Fruit fly (Drosophila melanogaster) whole organism, wandering third instar larva: Measurements from ENCODE around the gene CG42304.
A peak's percentile ranks its signal among the peaks of the same experiment; 100 is the strongest.

Experiments
- Abd-B ChIP-seq: fragments of >200 bp; optimal IDR thresholded peaks from 2 replicates; lab custom pipeline; 2017; ENCODE audit warnings: missing biosample characterization, missing genetic modification characterization
- CG32264 ChIP-seq: fragments of 200-800 bp; sonication (Bioruptor generic); optimal IDR thresholded peaks from 2 replicates; lab custom pipeline; 2016; ENCODE audit warnings: missing biosample characterization, missing genetic modification characterization
- CG9705 ChIP-seq: fragments of 200-800 bp; sonication (Bioruptor generic); optimal IDR thresholded peaks from 2 replicates; lab custom pipeline; 2018; ENCODE audit warnings: missing biosample characterization, mild to moderate bottlenecking, missing genetic modification characterization
- CrebA ChIP-seq: fragments of 200-800 bp; sonication (Bioruptor generic); optimal IDR thresholded peaks from 2 replicates; lab custom pipeline; 2016; ENCODE audit warnings: missing biosample characterization, mild to moderate bottlenecking, missing genetic modification characterization, borderline replicate concordance
- Dfd ChIP-seq: fragments of >200 bp; optimal IDR thresholded peaks from 2 replicates; lab custom pipeline; 2017; ENCODE audit warnings: missing biosample characterization, missing genetic modification characterization
- Dif ChIP-seq: fragments of 200-275, 200-300 bp; sonication (Bioruptor generic); optimal IDR thresholded peaks from 2 replicates; lab custom pipeline; 2018; ENCODE audit warnings: missing biosample characterization, missing genetic modification characterization; ENCODE audit not compliant: partially characterized antibody
- GATAd ChIP-seq: sonication (Bioruptor generic); optimal IDR thresholded peaks from 2 replicates; lab custom pipeline; 2016; ENCODE audit warnings: missing biosample characterization, missing genetic modification characterization
- HLH106 ChIP-seq: fragments of 200-800 bp; optimal IDR thresholded peaks from 3 replicates; lab custom pipeline; 2019; ENCODE audit warnings: missing biosample characterization, mild to moderate bottlenecking, missing genetic modification characterization, moderate library complexity
- Hnf4 ChIP-seq: fragments of 200-800 bp; sonication (Bioruptor generic); optimal IDR thresholded peaks from 2 replicates; lab custom pipeline; 2016; ENCODE audit warnings: missing biosample characterization, mild to moderate bottlenecking, missing genetic modification characterization
- Hr78 ChIP-seq: fragments of >200 bp; optimal IDR thresholded peaks from 2 replicates; lab custom pipeline; 2017; ENCODE audit warnings: missing biosample characterization, missing genetic modification characterization
- Hr83 ChIP-seq: fragments of 200-300 bp; sonication (Bioruptor generic); optimal IDR thresholded peaks from 2 replicates; lab custom pipeline; 2016; ENCODE audit warnings: missing biosample characterization, mild to moderate bottlenecking, missing genetic modification characterization, moderate library complexity; ENCODE audit not compliant: poor library complexity, severe bottlenecking
- Jra ChIP-seq: sonication (Bioruptor generic); optimal IDR thresholded peaks from 2 replicates; lab custom pipeline; 2016; ENCODE audit warnings: missing biosample characterization, missing genetic modification characterization
- Mio ChIP-seq: sonication (Bioruptor generic); optimal IDR thresholded peaks from 2 replicates; lab custom pipeline; 2016; ENCODE audit warnings: missing biosample characterization, missing genetic modification characterization
- Myc ChIP-seq: fragments of >200 bp; optimal IDR thresholded peaks from 2 replicates; lab custom pipeline; 2017
- N ChIP-seq: fragments of >200 bp; optimal IDR thresholded peaks from 2 replicates; lab custom pipeline; 2018; ENCODE audit warnings: missing biosample characterization, missing external identifiers, missing genetic modification characterization
- OdsH ChIP-seq: fragments of 200-800 bp; sonication (Bioruptor generic); optimal IDR thresholded peaks from 2 replicates; lab custom pipeline; 2016; ENCODE audit warnings: missing biosample characterization, mild to moderate bottlenecking, missing genetic modification characterization
- Rel ChIP-seq, 2 experiments: fragments of 200-800 bp; sonication (Bioruptor generic) in 1 of 2; optimal IDR thresholded peaks; 2 replicates in 1 of 2; 3 replicates in 1 of 2; lab custom pipeline; 2016 to 2019; ENCODE audit warnings: mild to moderate bottlenecking in 2 of 2, missing biosample characterization in 2 of 2, missing genetic modification characterization in 2 of 2, moderate library complexity in 1 of 2
- Sp1 ChIP-seq: fragments of 200-800 bp; sonication (Bioruptor generic); optimal IDR thresholded peaks from 3 replicates; lab custom pipeline; 2019; ENCODE audit warnings: missing biosample characterization, mild to moderate bottlenecking, missing genetic modification characterization, moderate library complexity
- Vsx2 ChIP-seq: fragments of 200-300, 225-300 bp; sonication (Bioruptor generic); optimal IDR thresholded peaks from 2 replicates; lab custom pipeline; 2018; ENCODE audit warnings: missing biosample characterization, missing genetic modification characterization; ENCODE audit not compliant: partially characterized antibody
- br ChIP-seq: fragments of 200-800 bp; sonication (Bioruptor generic); optimal IDR thresholded peaks from 2 replicates; lab custom pipeline; 2016; ENCODE audit warnings: missing biosample characterization, missing genetic modification characterization
- brk ChIP-seq: fragments of 200-800 bp; sonication (Bioruptor generic); optimal IDR thresholded peaks from 2 replicates; lab custom pipeline; 2016; ENCODE audit warnings: missing biosample characterization, mild to moderate bottlenecking, missing genetic modification characterization
- dl ChIP-seq, 2 experiments: fragments of 175-275, 200-275 bp in 1 of 2; fragments of 200-275 bp in 1 of 2; sonication (Bioruptor generic); optimal IDR thresholded peaks; lab custom pipeline; 2018; ENCODE audit warnings: mild to moderate bottlenecking in 2 of 2, missing biosample characterization in 2 of 2, missing genetic modification characterization in 2 of 2, moderate library complexity in 2 of 2; ENCODE audit not compliant: partially characterized antibody in 2 of 2, insufficient read depth in 1 of 2
- dmrt93B ChIP-seq: fragments of 200-800 bp; sonication (Bioruptor generic); optimal IDR thresholded peaks from 2 replicates; lab custom pipeline; 2018; ENCODE audit warnings: missing biosample characterization, mild to moderate bottlenecking, missing genetic modification characterization
- dsf ChIP-seq: sonication (Bioruptor generic); optimal IDR thresholded peaks from 2 replicates; lab custom pipeline; 2016; ENCODE audit warnings: missing biosample characterization, missing genetic modification characterization, borderline replicate concordance
- ey ChIP-seq: fragments of 200-800 bp; sonication (Bioruptor generic); optimal IDR thresholded peaks from 2 replicates; lab custom pipeline; 2016; ENCODE audit warnings: missing biosample characterization, missing genetic modification characterization
- foxo ChIP-seq, 2 experiments: fragments of 200-800 bp; sonication (Bioruptor generic); optimal IDR thresholded peaks; 2 replicates in 1 of 2; 3 replicates in 1 of 2; lab custom pipeline; 2016 to 2017; ENCODE audit warnings: missing biosample characterization in 2 of 2, missing genetic modification characterization in 2 of 2
- fru ChIP-seq: fragments of 200-800 bp; sonication (Bioruptor generic); optimal IDR thresholded peaks from 3 replicates; lab custom pipeline; 2016; ENCODE audit warnings: missing biosample characterization, mild to moderate bottlenecking, missing genetic modification characterization
- h ChIP-seq: fragments of 200-800 bp; sonication (Bioruptor generic); optimal IDR thresholded peaks from 3 replicates; lab custom pipeline; 2016; ENCODE audit warnings: missing biosample characterization, mild to moderate bottlenecking, missing genetic modification characterization
- jim ChIP-seq: fragments of 175-275, 200-325 bp; sonication (Bioruptor generic); optimal IDR thresholded peaks from 2 replicates; lab custom pipeline; 2016; ENCODE audit warnings: missing biosample characterization, mild to moderate bottlenecking, missing genetic modification characterization
- lola ChIP-seq: fragments of >200 bp; optimal IDR thresholded peaks from 2 replicates; lab custom pipeline; 2017; ENCODE audit warnings: missing biosample characterization, missing genetic modification characterization
- pan ChIP-seq: fragments of >200 bp; optimal IDR thresholded peaks from 2 replicates; lab custom pipeline; 2017
- psq ChIP-seq: fragments of 200-800 bp; sonication (Bioruptor generic); optimal IDR thresholded peaks from 3 replicates; lab custom pipeline; 2017; ENCODE audit warnings: missing biosample characterization, mild to moderate bottlenecking, missing genetic modification characterization, moderate library complexity
- rgr ChIP-seq: fragments of 200-800 bp; sonication (Bioruptor generic); optimal IDR thresholded peaks from 3 replicates; lab custom pipeline; 2016; ENCODE audit warnings: missing biosample characterization, mild to moderate bottlenecking, missing genetic modification characterization
- sage ChIP-seq: fragments of 200-800 bp; sonication (Bioruptor generic); optimal IDR thresholded peaks from 2 replicates; lab custom pipeline; 2016; ENCODE audit warnings: missing biosample characterization, mild to moderate bottlenecking, missing genetic modification characterization
- sv ChIP-seq: fragments of 200-800 bp; sonication (Bioruptor generic); optimal IDR thresholded peaks from 3 replicates; lab custom pipeline; 2016; ENCODE audit warnings: missing biosample characterization, missing genetic modification characterization
- tai ChIP-seq: sonication (Bioruptor generic); optimal IDR thresholded peaks from 2 replicates; lab custom pipeline; 2016; ENCODE audit warnings: missing biosample characterization, missing genetic modification characterization
- usp ChIP-seq: fragments of >200 bp; optimal IDR thresholded peaks from 2 replicates; lab custom pipeline; 2017; ENCODE audit warnings: missing biosample characterization, missing genetic modification characterization
- woc ChIP-seq: sonication (Bioruptor generic); optimal IDR thresholded peaks from 2 replicates; lab custom pipeline; 2016; ENCODE audit warnings: missing biosample characterization, mild to moderate bottlenecking, missing genetic modification characterization

The CG42304 gene

DNA sequence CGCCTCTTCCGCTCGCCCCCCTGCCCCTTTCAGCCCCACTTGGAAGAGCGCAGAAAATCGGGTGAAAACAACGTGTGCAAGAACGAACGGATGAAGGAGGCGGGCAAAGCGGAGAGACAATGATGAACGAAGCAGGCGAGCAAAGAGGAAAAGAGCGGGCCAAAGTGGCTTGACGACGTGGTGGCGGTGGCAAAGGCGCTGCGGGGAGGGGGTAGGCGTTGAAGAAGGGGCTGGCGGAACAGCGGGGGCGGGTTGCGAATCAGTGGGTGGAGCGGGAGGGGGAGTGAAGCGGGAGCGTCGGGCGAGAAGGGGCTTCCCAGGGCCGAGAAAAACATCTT, 19.2 kb upstream of the CG42304 start:
- TF ChIP-seq psq (GFP tag; lab: Kevin White, UChicago) (peak; percentile 100), pan (lab: Kevin White, UChicago) (no peak), Hnf4 (GFP tag; lab: Kevin White, UChicago) (no peak), dmrt93B (GFP tag; lab: Kevin White, UChicago) (no peak), Dfd (GFP tag; lab: Kevin White, UChicago) (no peak), h (GFP tag; lab: Kevin White, UChicago) (peak; percentile 27), N (no peak), HLH106 (tag; lab: Kevin White, UChicago) (no peak), brk (GFP tag; lab: Kevin White, UChicago) (no peak), Rel (GFP tag; optimal IDR thresholded peaks at IDR 0.05; lab: Kevin White, UChicago) (no peak), Rel (tag; optimal IDR thresholded peaks at IDR 0.05; lab: Kevin White, UChicago) (peak; percentile 99), CrebA (GFP tag; lab: Kevin White, UChicago) (no peak), Myc (lab: Kevin White, UChicago) (no peak), dl (GFP tag; optimal IDR thresholded peaks at IDR 0.05; lab: Kevin White, UChicago; ENCODE audit: insufficient read depth in 1 of 2, partially characterized antibody in 2 of 2) (peak in 1 of 2 experiments; percentile 19)

DNA sequence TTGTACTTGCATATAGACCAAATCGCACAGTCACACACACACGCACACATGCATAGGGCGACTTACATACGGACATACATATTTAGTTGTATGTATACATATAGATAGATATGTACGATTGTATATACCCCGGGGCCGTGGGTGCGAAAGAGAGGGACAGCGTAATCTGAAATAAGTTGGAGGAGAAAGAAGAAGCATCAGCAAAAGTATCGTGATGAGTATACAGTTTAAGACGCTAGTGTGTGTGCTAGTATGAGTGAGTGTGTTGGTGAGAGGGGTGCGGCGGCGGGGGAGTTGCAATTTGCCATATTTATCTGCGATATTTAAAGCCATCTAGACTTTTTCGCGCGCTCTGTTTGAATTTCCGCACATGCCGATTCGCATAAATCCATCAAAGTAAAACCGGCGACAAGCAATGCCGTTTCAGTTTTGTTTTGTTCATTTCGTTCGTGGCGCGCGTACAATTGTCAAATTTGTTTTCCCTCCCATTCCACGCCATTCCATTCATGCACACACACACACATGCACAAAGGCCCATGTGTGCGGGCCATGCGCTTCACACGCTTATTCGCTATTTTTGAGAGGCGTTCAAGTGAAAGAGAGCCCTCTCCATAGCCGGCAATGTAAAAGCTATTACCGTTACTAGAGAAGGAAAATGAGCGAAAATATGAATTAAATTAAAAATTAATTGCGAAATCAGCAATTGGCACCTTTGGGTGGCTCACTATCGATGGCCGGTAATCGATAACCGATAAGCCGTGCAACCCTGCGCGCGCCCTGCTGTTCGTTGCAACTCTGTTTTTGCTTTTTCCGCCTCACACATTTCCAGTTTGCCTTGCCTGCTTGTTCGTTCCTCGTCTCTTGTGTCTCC, 16.7 kb upstream of the CG42304 start:
- TF ChIP-seq OdsH: peak; percentile 75
- TF ChIP-seq HLH106 (tag; lab: Kevin White, UChicago): peak; percentile 72
- no peak for TF ChIP-seq pan (lab: Kevin White, UChicago)
- peak; percentile 72 for TF ChIP-seq Dif (GFP tag; lab: Kevin White, UChicago)
- TF ChIP-seq Vsx2 (GFP tag; lab: Kevin White, UChicago): no peak
- peak; percentile 66 to 74 for TF ChIP-seq foxo (GFP tag; optimal IDR thresholded peaks at IDR 0.05; lab: Kevin White, UChicago)
- no peak for TF ChIP-seq GATAd
- peak; percentile 86 for TF ChIP-seq CG9705 (GFP tag; lab: Kevin White, UChicago)
- peak; percentile 88 for TF ChIP-seq h (GFP tag; lab: Kevin White, UChicago)
- no peak for TF ChIP-seq Hr78 (GFP tag; lab: Kevin White, UChicago)
- TF ChIP-seq rgr: peak; percentile 93
- TF ChIP-seq brk (GFP tag; lab: Kevin White, UChicago): peak; percentile 40
- TF ChIP-seq Sp1 (GFP tag; lab: Kevin White, UChicago): peak; percentile 85
- TF ChIP-seq sage (GFP tag; lab: Kevin White, UChicago): peak; percentile 35
- peak; percentile 64 for TF ChIP-seq ey (GFP tag; lab: Kevin White, UChicago)
- peak; percentile 99 for TF ChIP-seq psq (GFP tag; lab: Kevin White, UChicago)
- no peak for TF ChIP-seq lola (GFP tag; lab: Kevin White, UChicago)
- TF ChIP-seq dsf (GFP tag; lab: Kevin White, UChicago): no peak
- TF ChIP-seq usp (GFP tag; lab: Kevin White, UChicago): no peak
- TF ChIP-seq fru (GFP tag; lab: Kevin White, UChicago): peak; percentile 80
- TF ChIP-seq N: peak; percentile 38
- TF ChIP-seq Hr83 (GFP tag; lab: Kevin White, UChicago): peak; percentile 78
- TF ChIP-seq dmrt93B (GFP tag; lab: Kevin White, UChicago): peak; percentile 83
- TF ChIP-seq woc (GFP tag; lab: Kevin White, UChicago): peak; percentile 44
- TF ChIP-seq CrebA (GFP tag; lab: Kevin White, UChicago): no peak
- peak; percentile 75 for TF ChIP-seq sv (GFP tag; lab: Kevin White, UChicago)
- no peak for TF ChIP-seq tai (GFP tag; lab: Kevin White, UChicago)
- TF ChIP-seq Abd-B: no peak
- TF ChIP-seq Dfd (GFP tag; lab: Kevin White, UChicago): no peak
- TF ChIP-seq Myc (lab: Kevin White, UChicago): peak; percentile 62
- peak; percentile 68 for TF ChIP-seq Rel (GFP tag; optimal IDR thresholded peaks at IDR 0.05; lab: Kevin White, UChicago)
- TF ChIP-seq Rel (tag; optimal IDR thresholded peaks at IDR 0.05; lab: Kevin White, UChicago): peak; percentile 11
- TF ChIP-seq Jra (GFP tag; lab: Kevin White, UChicago): peak; percentile 26
- TF ChIP-seq Mio: peak; percentile 16
- TF ChIP-seq CG32264 (GFP tag; lab: Kevin White, UChicago): peak; percentile 45
- TF ChIP-seq br (GFP tag; lab: Kevin White, UChicago): peak; percentile 89
- TF ChIP-seq Hnf4 (GFP tag; lab: Kevin White, UChicago): peak; percentile 76
- no peak for TF ChIP-seq dl (GFP tag; optimal IDR thresholded peaks at IDR 0.05; lab: Kevin White, UChicago; ENCODE audit: insufficient read depth in 1 of 2, partially characterized antibody in 2 of 2)
- no peak for TF ChIP-seq jim (GFP tag; lab: Kevin White, UChicago)
